Worm (Caenorhabditis elegans) whole organism, L3 larva: ENCODE data around the gene sre-32.

Source experiments
- R02D3.7 ChIP-seq: fragments of 150-350 bp; optimal IDR thresholded peaks from 2 replicates; lab custom pipeline; 2014; ENCODE audit warnings: missing biosample characterization, missing genetic modification characterization
- aly-2 ChIP-seq: fragments of 150-350 bp; optimal IDR thresholded peaks from 2 replicates; lab custom pipeline; 2014; ENCODE audit warnings: missing biosample characterization, missing genetic modification characterization
- ama-1 ChIP-seq: fragments of 150-350 bp; optimal IDR thresholded peaks from 2 replicates; lab custom pipeline; 2018
- ceh-16 ChIP-seq: sonication (generic microtip); optimal IDR thresholded peaks from 2 replicates; lab custom pipeline; 2017; ENCODE audit warnings: missing biosample characterization, missing genetic modification characterization
- ceh-28 ChIP-seq: fragments of 150-350 bp; optimal IDR thresholded peaks from 2 replicates; lab custom pipeline; 2014; ENCODE audit warnings: missing biosample characterization, missing genetic modification reagents, missing genetic modification characterization
- egl-27 ChIP-seq: sonication (generic microtip); optimal IDR thresholded peaks from 4 replicates; lab custom pipeline; 2017; ENCODE audit warnings: missing biosample characterization, missing genetic modification reagents, missing genetic modification characterization
- elt-1 ChIP-seq: fragments of 150-350 bp; optimal IDR thresholded peaks from 2 replicates; lab custom pipeline; 2014; ENCODE audit warnings: missing biosample characterization, missing genetic modification characterization
- elt-3 ChIP-seq, 3 experiments: fragments of 150-350 bp in 1 of 3; sonication (generic microtip) in 2 of 3; optimal IDR thresholded peaks; 2 replicates in 2 of 3; 4 replicates in 1 of 3; lab custom pipeline; 2014 to 2017; ENCODE audit warnings: missing biosample characterization in 3 of 3, missing genetic modification characterization in 3 of 3
- eor-1 ChIP-seq, 2 experiments: fragments of 150-350 bp; optimal IDR thresholded peaks; 2 replicates each; lab custom pipeline; 2014 to 2018; ENCODE audit warnings: missing biosample characterization in 2 of 2, missing genetic modification characterization in 2 of 2
- fkh-10 ChIP-seq: sonication (generic microtip); optimal IDR thresholded peaks from 2 replicates; lab custom pipeline; 2017; ENCODE audit warnings: missing biosample characterization, missing genetic modification reagents, missing genetic modification characterization
- fkh-2 ChIP-seq: fragments of 150-350 bp; optimal IDR thresholded peaks from 2 replicates; lab custom pipeline; 2014; ENCODE audit warnings: missing biosample characterization, missing genetic modification reagents, missing genetic modification characterization
- lin-39 ChIP-seq: fragments of 150-350 bp; optimal IDR thresholded peaks from 2 replicates; lab custom pipeline; 2018; ENCODE audit warnings: missing biosample characterization, missing genetic modification reagents, missing genetic modification characterization
- lsy-12 ChIP-seq: sonication (generic microtip); optimal IDR thresholded peaks from 2 replicates; lab custom pipeline; 2016; ENCODE audit warnings: mild to moderate bottlenecking, missing genetic modification characterization, missing compliant biosample characterization
- nfya-1 ChIP-seq: sonication (generic microtip); optimal IDR thresholded peaks from 2 replicates; lab custom pipeline; 2017; ENCODE audit warnings: missing genetic modification characterization, mild to moderate bottlenecking, missing compliant biosample characterization, antibody characterized with exemption, moderate library complexity; ENCODE audit not compliant: insufficient read depth
- nhr-11 ChIP-seq: fragments of 150-350 bp; optimal IDR thresholded peaks from 2 replicates; lab custom pipeline; 2014; ENCODE audit warnings: missing biosample characterization, missing genetic modification characterization
- nhr-12 ChIP-seq: fragments of 150-350 bp; optimal IDR thresholded peaks from 2 replicates; lab custom pipeline; 2014; ENCODE audit warnings: missing biosample characterization, missing genetic modification characterization
- nhr-23 ChIP-seq: fragments of 150-350 bp; optimal IDR thresholded peaks from 2 replicates; lab custom pipeline; 2014; ENCODE audit warnings: missing biosample characterization, missing genetic modification reagents, missing genetic modification characterization
- nhr-28 ChIP-seq: fragments of 150-350 bp; optimal IDR thresholded peaks from 2 replicates; lab custom pipeline; 2014; ENCODE audit warnings: missing biosample characterization, missing genetic modification characterization
- nhr-76 ChIP-seq: fragments of 150-350 bp; sonication (generic microtip); optimal IDR thresholded peaks from 5 replicates; lab custom pipeline; 2014; ENCODE audit warnings: missing biosample characterization, missing genetic modification characterization
- nhr-77 ChIP-seq: fragments of 150-350 bp; optimal IDR thresholded peaks from 2 replicates; lab custom pipeline; 2014; ENCODE audit warnings: missing biosample characterization, missing genetic modification characterization
- pha-4 ChIP-seq: fragments of 150-350 bp; optimal IDR thresholded peaks from 2 replicates; lab custom pipeline; 2014; ENCODE audit warnings: missing biosample characterization, missing genetic modification reagents, missing genetic modification characterization
- skn-1 ChIP-seq: fragments of 150-350 bp; optimal IDR thresholded peaks from 2 replicates; lab custom pipeline; 2014; ENCODE audit warnings: missing biosample characterization, missing genetic modification characterization
- tbx-2 ChIP-seq: sonication (generic microtip); optimal IDR thresholded peaks from 2 replicates; lab custom pipeline; 2016; ENCODE audit warnings: mild to moderate bottlenecking, missing genetic modification characterization, missing compliant biosample characterization
- unc-62 ChIP-seq: fragments of 150-350 bp; sonication (generic microtip); optimal IDR thresholded peaks from 4 replicates; lab custom pipeline; 2014; ENCODE audit warnings: missing biosample characterization, missing genetic modification reagents, missing genetic modification characterization
- ztf-11 ChIP-seq: fragments of 150-350 bp; optimal IDR thresholded peaks from 2 replicates; lab custom pipeline; 2014; ENCODE audit warnings: missing biosample characterization, missing genetic modification characterization
- ztf-4 ChIP-seq: fragments of 150-350 bp; optimal IDR thresholded peaks from 2 replicates; lab custom pipeline; 2014; ENCODE audit warnings: missing biosample characterization, missing genetic modification characterization

sre-32 gene

DNA sequence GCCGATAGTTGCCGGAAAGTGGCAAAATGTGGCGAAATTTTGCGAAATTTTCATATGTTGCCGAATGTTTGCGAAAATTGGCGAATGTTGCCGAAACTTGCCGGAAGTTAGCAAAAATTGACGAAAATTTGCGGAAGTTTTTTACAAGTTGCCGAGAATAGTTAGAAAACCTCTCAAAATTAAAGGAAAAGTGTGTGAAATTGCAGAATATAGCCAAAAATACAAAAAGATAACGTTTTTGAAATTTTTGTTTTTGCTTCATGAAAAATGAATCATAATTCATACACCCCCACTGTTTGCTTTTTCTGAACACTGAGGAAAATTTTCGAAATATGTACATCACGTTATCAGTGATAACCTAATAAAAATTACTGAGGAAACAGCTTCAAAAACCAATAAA, 25.1 kb upstream of the sre-32 start:
- TF ChIP-seq lin-39 (tag; lab: Kevin White, UChicago) (no peak), ceh-28 (tag; lab: Kevin White, UChicago) (no peak), ceh-16 (no peak), pha-4 (no peak), nfya-1 (tag; lab: Kevin White, UChicago) (no peak), egl-27 (no peak), R02D3.7 (tag; lab: Kevin White, UChicago) (no peak)
- TF ChIP-seq, all 47 proteins: peak for 0

DNA sequence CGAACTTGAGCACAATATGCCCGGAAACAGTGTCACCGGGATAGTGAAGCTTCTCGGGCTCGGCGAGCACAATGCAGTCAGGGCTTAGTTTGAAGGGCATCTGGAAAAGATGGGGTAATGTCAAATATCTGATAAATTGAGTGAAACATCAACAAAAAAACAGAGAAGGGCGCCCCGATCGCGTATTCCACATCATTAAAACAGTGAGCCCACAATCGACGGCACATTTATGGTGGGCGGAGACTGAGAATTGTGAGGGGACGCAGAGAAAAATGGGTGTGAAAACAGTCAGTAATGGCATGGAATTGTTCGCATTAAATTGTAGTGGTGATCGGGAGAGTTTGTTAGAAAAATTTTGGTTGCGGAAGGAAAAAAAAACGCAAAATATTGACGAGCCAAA, 24.3 kb upstream of the sre-32 start, which contains the start of gene arrd-9:
Gene arrd-9, minus strand, starts transcription at position 101 of the 400 bp plus-strand sequence.
- TF ChIP-seq skn-1 (tag; lab: Kevin White, UChicago) (no peak), nhr-76 (tag; lab: Kevin White, UChicago) (no peak), nhr-12 (tag; lab: Kevin White, UChicago) (no peak), aly-2 (tag; lab: Kevin White, UChicago) (no peak)

DNA sequence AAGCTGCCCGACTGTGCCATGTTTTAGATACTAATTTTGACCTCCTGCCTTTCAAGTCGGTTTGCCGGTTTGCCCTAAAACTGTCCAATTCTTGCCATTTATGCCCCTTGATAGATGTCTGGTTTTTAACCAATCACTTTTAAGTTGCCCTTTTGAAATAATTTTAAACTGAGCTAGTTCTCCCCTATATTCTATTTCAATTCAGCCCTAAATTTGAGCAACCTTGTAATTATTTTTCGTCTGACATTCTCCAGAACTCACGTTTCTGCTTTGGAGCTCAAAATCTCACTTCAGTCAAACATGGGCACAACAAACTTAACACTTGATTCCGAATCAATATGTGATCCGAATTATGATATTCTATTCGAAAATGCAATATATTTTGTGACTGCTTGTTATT, 16.9 kb upstream of the sre-32 start, which contains the start of gene srg-17:
Gene srg-17, plus strand, starts transcription at position 301 of the 400 bp plus-strand sequence.
- TF ChIP-seq elt-1 (no peak), ztf-4 (no peak), pha-4 (no peak)
- TF ChIP-seq, all 47 proteins: peak for 0

DNA sequence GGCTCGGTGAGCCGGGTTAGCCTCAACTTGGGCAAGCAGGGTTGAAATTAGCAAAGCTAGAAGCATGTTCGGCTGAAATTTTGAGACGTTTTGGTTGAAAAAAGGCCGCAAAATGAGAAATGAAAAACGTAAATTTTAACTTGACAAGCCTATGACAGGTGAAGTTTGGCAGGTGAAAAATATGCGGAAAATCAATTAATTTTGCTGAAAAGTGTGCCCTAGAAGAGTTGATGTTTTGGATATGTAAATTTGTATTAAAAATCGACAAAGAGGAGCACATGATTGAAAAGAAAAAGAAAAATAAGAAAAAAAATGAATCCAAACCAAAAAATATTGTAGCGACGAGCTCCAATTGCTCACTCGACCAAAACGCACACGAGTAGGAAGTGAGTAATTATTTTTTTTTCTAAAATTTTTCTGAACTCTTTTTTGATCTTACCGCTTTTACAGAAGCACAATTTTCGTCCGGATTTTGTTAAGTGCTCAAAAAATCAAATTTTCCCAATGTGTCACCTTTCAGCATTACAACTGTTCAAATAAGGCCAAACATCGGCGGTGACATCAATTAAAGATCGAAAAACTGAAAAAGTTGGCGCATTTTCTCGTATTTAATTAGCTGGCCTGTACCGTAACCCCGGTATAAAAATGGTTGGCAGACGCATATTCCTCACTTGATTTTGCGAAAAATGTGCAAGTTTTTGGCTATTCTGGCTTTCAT, 14.8 kb upstream of the sre-32 start, which contains the start of the genes F15A4.5 and phat-8:
Gene F15A4.5, minus strand, starts transcription at position 101 of the 718 bp plus-strand sequence.
Gene phat-8, plus strand, starts transcription at position 668 of the 718 bp plus-strand sequence.
- TF ChIP-seq elt-1 (no peak), fkh-10 (GFP tag; lab: Kevin White, UChicago) (no peak), ama-1 (lab: Kevin White, UChicago) (no peak), nfya-1 (tag; lab: Kevin White, UChicago) (no peak), lin-39 (tag; lab: Kevin White, UChicago) (no peak), ztf-4 (no peak)

DNA sequence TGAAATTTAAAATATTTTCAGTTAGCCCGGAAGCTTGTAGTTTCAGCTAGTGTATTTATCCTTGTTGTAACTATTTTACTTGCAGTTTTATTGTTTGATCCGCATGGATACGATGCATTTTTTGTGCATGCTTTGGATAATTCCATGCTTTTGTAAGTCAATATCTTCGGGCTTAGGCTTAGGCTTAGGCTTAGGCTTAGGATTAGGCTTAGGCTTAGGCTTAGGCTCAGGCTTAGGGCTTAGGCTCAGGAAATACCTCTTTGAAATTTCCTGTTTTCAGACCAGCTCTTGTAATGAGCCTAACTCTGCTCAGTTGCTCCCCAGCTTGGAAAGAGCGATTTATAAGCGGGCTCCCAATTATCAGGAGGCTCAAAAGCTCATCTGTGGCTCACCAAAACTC, 10.5 kb upstream of the sre-32 start, which contains the start of gene srg-16:
Gene srg-16, plus strand, starts transcription at position 87 of the 400 bp plus-strand sequence.
- no peak for TF ChIP-seq eor-1 (tag; optimal IDR thresholded peaks at IDR 0.05; lab: Kevin White, UChicago)
- TF ChIP-seq, all 47 proteins: peak for 0

DNA sequence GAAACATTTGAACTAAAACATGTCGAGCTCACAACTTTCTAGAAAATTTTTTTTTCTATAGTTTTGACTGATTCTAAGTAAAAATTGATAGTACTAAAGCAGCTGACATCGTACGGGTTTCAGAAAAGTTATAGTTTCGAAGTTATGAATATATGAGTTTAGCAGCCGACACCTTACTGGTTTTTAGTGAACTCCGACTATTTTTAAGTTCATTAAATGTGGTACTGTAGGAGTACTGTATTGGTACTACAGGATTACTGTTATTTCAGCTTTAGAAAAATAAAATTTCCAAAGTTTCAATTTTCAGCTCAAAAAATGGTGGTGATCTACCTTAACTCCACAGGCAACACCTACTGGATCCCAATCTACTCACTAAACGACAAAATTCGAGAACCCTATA, 9.0 kb upstream of the sre-32 start, which contains the start of gene sre-37:
Gene sre-37, plus strand, starts transcription at position 301 of the 400 bp plus-strand sequence.
- TF ChIP-seq tbx-2 (no peak), elt-3 (tag; optimal IDR thresholded peaks at IDR 0.05; lab: Kevin White, UChicago) (no peak), fkh-2 (tag; lab: Kevin White, UChicago) (no peak), eor-1 (tag; optimal IDR thresholded peaks at IDR 0.05; lab: Kevin White, UChicago) (no peak), ztf-11 (tag; lab: Kevin White, UChicago) (no peak), nhr-11 (tag; lab: Kevin White, UChicago) (no peak), nhr-23 (no peak), aly-2 (tag; lab: Kevin White, UChicago) (no peak), lsy-12 (tag; lab: Kevin White, UChicago) (no peak), nhr-77 (tag; lab: Kevin White, UChicago) (no peak), nhr-28 (tag; lab: Kevin White, UChicago) (no peak)

DNA sequence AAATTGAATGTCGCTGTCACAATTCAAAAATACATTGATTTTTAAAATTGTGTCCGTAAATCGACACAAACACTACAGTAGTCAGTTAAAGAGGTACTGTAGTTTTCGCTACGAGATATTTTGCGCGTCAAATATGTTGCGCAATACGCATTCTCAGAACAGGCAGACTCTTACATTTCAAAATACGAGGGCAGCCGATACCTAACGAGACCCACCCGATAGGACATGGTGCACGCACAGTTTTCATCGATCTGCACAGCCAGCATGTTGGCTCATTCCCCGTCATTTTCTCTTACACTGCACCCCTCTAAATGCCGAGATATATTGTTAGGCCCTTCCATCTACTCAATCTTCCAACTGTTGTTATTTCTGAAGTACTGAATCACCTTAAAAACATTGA, 5.7 kb upstream of the sre-32 start, which contains the start of gene F15A4.2:
Gene F15A4.2, plus strand, starts transcription at position 301 of the 400 bp plus-strand sequence.
- no peak for TF ChIP-seq ceh-16
- TF ChIP-seq elt-3 (tag; optimal IDR thresholded peaks at IDR 0.05; lab: Kevin White, UChicago), result no peak
- no peak for TF ChIP-seq unc-62 (GFP tag; lab: Kevin White, UChicago)
- TF ChIP-seq nhr-77 (tag; lab: Kevin White, UChicago), result no peak
- no peak for TF ChIP-seq ztf-11 (tag; lab: Kevin White, UChicago)
- TF ChIP-seq ceh-28 (tag; lab: Kevin White, UChicago), result no peak
- TF ChIP-seq, all 47 proteins: peak for 0
